Fruit fly (Drosophila melanogaster) whole organism, prepupa: ENCODE data around the gene Drak.

Experiments used
- CG11762 ChIP-seq: fragments of 200-800 bp; sonication (Bioruptor generic); optimal IDR thresholded peaks from 3 replicates; lab custom pipeline; 2016; ENCODE audit warnings: missing biosample characterization, missing genetic modification characterization; ENCODE audit not compliant: insufficient read depth
- CG31627 ChIP-seq: fragments of 200-800 bp; sonication (Bioruptor generic); optimal IDR thresholded peaks from 3 replicates; lab custom pipeline; 2016; ENCODE audit warnings: missing biosample characterization, missing genetic modification characterization
- CG4318 ChIP-seq: fragments of 200-800 bp; sonication (Bioruptor generic); optimal IDR thresholded peaks from 3 replicates; lab custom pipeline; 2017; ENCODE audit warnings: missing biosample characterization, mild to moderate bottlenecking, missing genetic modification characterization
- CG6792 ChIP-seq: fragments of 200-800 bp; sonication (Bioruptor generic); optimal IDR thresholded peaks from 3 replicates; lab custom pipeline; 2016; ENCODE audit warnings: missing biosample characterization, missing genetic modification characterization
- CG9139 ChIP-seq: fragments of 200-800 bp; sonication (Bioruptor generic); optimal IDR thresholded peaks from 3 replicates; lab custom pipeline; 2017; ENCODE audit warnings: missing biosample characterization, mild to moderate bottlenecking, missing genetic modification characterization
- Ets96B ChIP-seq: fragments of 200-800 bp; optimal IDR thresholded peaks from 2 replicates; lab custom pipeline; 2019; ENCODE audit warnings: missing biosample characterization, mild to moderate bottlenecking, missing genetic modification characterization, moderate library complexity
- Hr38 ChIP-seq: sonication (Bioruptor generic); optimal IDR thresholded peaks from 2 replicates; lab custom pipeline; 2016; ENCODE audit warnings: missing biosample characterization, missing genetic modification characterization
- Hr39 ChIP-seq: fragments of 200-800 bp; sonication (Bioruptor generic); optimal IDR thresholded peaks from 2 replicates; lab custom pipeline; 2016; ENCODE audit warnings: missing biosample characterization, missing genetic modification characterization
- Lpt ChIP-seq: fragments of 200-800 bp; sonication (Bioruptor generic); optimal IDR thresholded peaks from 3 replicates; lab custom pipeline; 2016; ENCODE audit warnings: missing biosample characterization, missing genetic modification characterization
- OdsH ChIP-seq: fragments of 200-800 bp; sonication (Bioruptor generic); optimal IDR thresholded peaks from 3 replicates; lab custom pipeline; 2016; ENCODE audit warnings: missing biosample characterization, missing genetic modification characterization
- acj6 ChIP-seq: fragments of 200-800 bp; sonication (Bioruptor generic); optimal IDR thresholded peaks from 3 replicates; lab custom pipeline; 2016; ENCODE audit warnings: missing biosample characterization, missing genetic modification characterization
- fd59A ChIP-seq: fragments of 200-800 bp; sonication (Bioruptor generic); optimal IDR thresholded peaks from 2 replicates; lab custom pipeline; 2017; ENCODE audit warnings: missing biosample characterization, mild to moderate bottlenecking, missing genetic modification characterization, missing genetic modification reagents

- TF ChIP-seq Hr39 (GFP tag; lab: Kevin White, UChicago) (peak; percentile 64), Lpt (peak; percentile 49), CG4318 (GFP tag; lab: Kevin White, UChicago) (no peak), OdsH (GFP tag; lab: Kevin White, UChicago) (peak; percentile 74), CG6792 (GFP tag; lab: Kevin White, UChicago) (peak; percentile 58), CG9139 (GFP tag; lab: Kevin White, UChicago) (peak; percentile 4), fd59A (peak; percentile 53), CG31627 (GFP tag; lab: Kevin White, UChicago) (peak; percentile 67), Ets96B (tag; lab: Kevin White, UChicago) (peak; percentile 64), Hr38 (GFP tag; lab: Kevin White, UChicago) (no peak), CG11762 (GFP tag; lab: Kevin White, UChicago) (peak; percentile 13), acj6 (GFP tag; lab: Kevin White, UChicago) (peak; percentile 71)
Measured at dm6 chrX:11576540-11576939, 83.6 kb downstream of the Drak start, which contains the start of gene CG11695.
